Worm (Caenorhabditis elegans) whole organism, L2 larva: Measurements from ENCODE around the gene T25B2.2.

Source experiments
- C34F6.9 ChIP-seq: fragments of 150-350 bp; optimal IDR thresholded peaks from 2 replicates; lab custom pipeline; 2014; ENCODE audit warnings: missing biosample characterization, missing genetic modification characterization
- R02D3.7 ChIP-seq: fragments of 150-350 bp; optimal IDR thresholded peaks from 2 replicates; lab custom pipeline; 2014; ENCODE audit warnings: missing biosample characterization, missing genetic modification characterization
- Y55F3AM.14 ChIP-seq: fragments of 200-800 bp; sonication (Bioruptor generic); optimal IDR thresholded peaks from 2 replicates; lab custom pipeline; 2018; ENCODE audit warnings: mild to moderate bottlenecking, missing genetic modification characterization, missing compliant biosample characterization
- alr-1 ChIP-seq: fragments of 150-350 bp; optimal IDR thresholded peaks from 2 replicates; lab custom pipeline; 2014; ENCODE audit warnings: missing biosample characterization, missing genetic modification characterization
- blmp-1 ChIP-seq: sonication (generic microtip); optimal IDR thresholded peaks from 2 replicates; lab custom pipeline; 2017; ENCODE audit warnings: missing genetic modification characterization, mild to moderate bottlenecking, missing compliant biosample characterization, antibody characterized with exemption, moderate library complexity; ENCODE audit not compliant: insufficient read depth
- ceh-16 ChIP-seq: fragments of 150-350 bp; optimal IDR thresholded peaks from 2 replicates; lab custom pipeline; 2014; ENCODE audit warnings: missing biosample characterization, missing genetic modification characterization
- ceh-82 ChIP-seq: fragments of 150-350 bp; optimal IDR thresholded peaks from 2 replicates; lab custom pipeline; 2014; ENCODE audit warnings: missing biosample characterization, missing genetic modification characterization
- elt-1 ChIP-seq: fragments of 150-350 bp; optimal IDR thresholded peaks from 2 replicates; lab custom pipeline; 2014; ENCODE audit warnings: missing biosample characterization, missing genetic modification characterization
- elt-3 ChIP-seq: sonication (generic microtip); optimal IDR thresholded peaks from 2 replicates; lab custom pipeline; 2017; ENCODE audit warnings: missing biosample characterization, missing genetic modification characterization
- lin-11 ChIP-seq: fragments of 150-350 bp; sonication (generic microtip); optimal IDR thresholded peaks from 2 replicates; lab custom pipeline; 2014; ENCODE audit warnings: missing biosample characterization, missing genetic modification characterization, inconsistent platforms, mixed read lengths
- lin-13 ChIP-seq: fragments of 150-350 bp; optimal IDR thresholded peaks from 2 replicates; lab custom pipeline; 2014; ENCODE audit warnings: missing biosample characterization, missing genetic modification reagents, missing genetic modification characterization
- lin-39 ChIP-seq: fragments of 150-350 bp; optimal IDR thresholded peaks from 2 replicates; lab custom pipeline; 2014; ENCODE audit warnings: missing biosample characterization, missing genetic modification reagents, missing genetic modification characterization
- mab-5 ChIP-seq: fragments of 150-350 bp; optimal IDR thresholded peaks from 2 replicates; lab custom pipeline; 2014; ENCODE audit warnings: missing biosample characterization, missing genetic modification characterization
- mbf-1 ChIP-seq: sonication (generic microtip); optimal IDR thresholded peaks from 2 replicates; lab custom pipeline; 2017; ENCODE audit warnings: missing biosample characterization, missing genetic modification characterization
- mdl-1 ChIP-seq, 2 experiments: fragments of 150-350 bp in 1 of 2; sonication (generic microtip) in 1 of 2; optimal IDR thresholded peaks; 2 replicates each; lab custom pipeline; 2017; ENCODE audit warnings: missing biosample characterization in 2 of 2, missing genetic modification characterization in 2 of 2
- nhr-11 ChIP-seq: fragments of 150-350 bp; optimal IDR thresholded peaks from 2 replicates; lab custom pipeline; 2014; ENCODE audit warnings: missing biosample characterization, missing genetic modification characterization
- nhr-12 ChIP-seq: fragments of 150-350 bp; optimal IDR thresholded peaks from 2 replicates; lab custom pipeline; 2014; ENCODE audit warnings: missing biosample characterization, missing genetic modification characterization
- nhr-21 ChIP-seq: fragments of 150-350 bp; optimal IDR thresholded peaks from 2 replicates; lab custom pipeline; 2014; ENCODE audit warnings: missing biosample characterization, missing genetic modification characterization
- nhr-237 ChIP-seq: fragments of 150-350 bp; optimal IDR thresholded peaks from 2 replicates; lab custom pipeline; 2014; ENCODE audit warnings: missing biosample characterization, missing genetic modification characterization
- nhr-25 ChIP-seq: fragments of 150-350 bp; sonication (generic microtip); optimal IDR thresholded peaks from 3 replicates; lab custom pipeline; 2014; ENCODE audit warnings: missing biosample characterization, missing genetic modification characterization
- nhr-6 ChIP-seq: fragments of 150-350 bp; optimal IDR thresholded peaks from 2 replicates; lab custom pipeline; 2014; ENCODE audit warnings: missing biosample characterization, missing genetic modification characterization
- nhr-77 ChIP-seq: fragments of 150-350 bp; optimal IDR thresholded peaks from 2 replicates; lab custom pipeline; 2014; ENCODE audit warnings: missing biosample characterization, missing genetic modification characterization
- sem-4 ChIP-seq: fragments of 150-350 bp; optimal IDR thresholded peaks from 2 replicates; lab custom pipeline; 2014; ENCODE audit warnings: missing biosample characterization, missing genetic modification reagents, missing genetic modification characterization
- skn-1 ChIP-seq: sonication (generic microtip); optimal IDR thresholded peaks from 2 replicates; lab custom pipeline; 2017; ENCODE audit warnings: missing biosample characterization, missing genetic modification characterization
- sma-3 ChIP-seq: sonication (generic microtip); optimal IDR thresholded peaks from 2 replicates; lab custom pipeline; 2016; ENCODE audit warnings: missing genetic modification reagents, missing genetic modification characterization, missing compliant biosample characterization
- snpc-4 ChIP-seq: fragments of 150-350 bp; optimal IDR thresholded peaks from 2 replicates; lab custom pipeline; 2014; ENCODE audit warnings: missing biosample characterization, missing genetic modification characterization
- unc-39 ChIP-seq: fragments of 150-350 bp; optimal IDR thresholded peaks from 2 replicates; lab custom pipeline; 2014; ENCODE audit warnings: missing biosample characterization, missing genetic modification characterization
- unc-55 ChIP-seq: fragments of 150-350 bp; sonication (generic microtip); optimal IDR thresholded peaks from 3 replicates; lab custom pipeline; 2014; ENCODE audit warnings: missing biosample characterization, missing genetic modification reagents, missing genetic modification characterization
- ztf-1 ChIP-seq: fragments of 200-800 bp; sonication (Bioruptor generic); conservative IDR thresholded peaks from 2 replicates; pipeline ENCODE4 v1.3.6; 2022; ENCODE audit warnings: missing genetic modification characterization, missing compliant biosample characterization
- ztf-11 ChIP-seq: sonication (generic microtip); optimal IDR thresholded peaks from 2 replicates; lab custom pipeline; 2017; ENCODE audit warnings: missing biosample characterization, missing genetic modification characterization
- ztf-4 ChIP-seq: fragments of 150-350 bp; optimal IDR thresholded peaks from 2 replicates; lab custom pipeline; 2014; ENCODE audit warnings: missing biosample characterization, missing genetic modification characterization

The T25B2.2 gene

DNA sequence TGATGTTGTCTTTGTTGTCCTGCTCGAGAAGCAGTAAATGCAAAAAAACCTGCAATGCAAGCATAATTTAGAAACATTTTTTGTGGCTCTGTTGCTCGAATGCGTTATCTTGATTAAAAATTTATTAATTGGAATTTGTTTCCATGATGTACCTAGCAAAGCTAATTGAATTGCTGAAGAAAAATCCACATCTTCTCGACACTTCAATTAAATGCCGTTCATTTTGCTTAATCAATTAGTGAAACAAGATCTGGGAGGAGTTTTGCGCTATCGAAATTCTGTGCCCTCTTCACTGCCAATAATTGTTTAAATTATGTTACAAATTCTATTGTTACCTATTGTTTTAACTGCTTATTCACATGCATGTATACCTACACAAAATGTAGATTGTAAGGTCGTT, 6.4 kb downstream of the T25B2.2 start, which contains the start of gene T25B2.3:
T25B2.3 (plus strand) TSS at position 301 of the 400 bp plus-strand sequence.
- TF ChIP-seq alr-1 (tag; lab: Kevin White, UChicago) (no peak), unc-39 (tag; lab: Kevin White, UChicago) (no peak), mbf-1 (tag; lab: Kevin White, UChicago) (no peak), mdl-1 (tag; optimal IDR thresholded peaks at IDR 0.05; lab: Kevin White, UChicago) (no peak), lin-11 (tag; lab: Kevin White, UChicago) (no peak), blmp-1 (tag; lab: Kevin White, UChicago) (no peak), mab-5 (no peak), Y55F3AM.14 (GFP tag; lab: Kevin White, UChicago) (no peak), C34F6.9 (tag; lab: Kevin White, UChicago) (no peak), nhr-11 (tag; lab: Kevin White, UChicago) (no peak), elt-1 (tag; lab: Kevin White, UChicago) (no peak), snpc-4 (tag; lab: Kevin White, UChicago) (no peak), nhr-6 (tag; lab: Kevin White, UChicago) (no peak)

DNA sequence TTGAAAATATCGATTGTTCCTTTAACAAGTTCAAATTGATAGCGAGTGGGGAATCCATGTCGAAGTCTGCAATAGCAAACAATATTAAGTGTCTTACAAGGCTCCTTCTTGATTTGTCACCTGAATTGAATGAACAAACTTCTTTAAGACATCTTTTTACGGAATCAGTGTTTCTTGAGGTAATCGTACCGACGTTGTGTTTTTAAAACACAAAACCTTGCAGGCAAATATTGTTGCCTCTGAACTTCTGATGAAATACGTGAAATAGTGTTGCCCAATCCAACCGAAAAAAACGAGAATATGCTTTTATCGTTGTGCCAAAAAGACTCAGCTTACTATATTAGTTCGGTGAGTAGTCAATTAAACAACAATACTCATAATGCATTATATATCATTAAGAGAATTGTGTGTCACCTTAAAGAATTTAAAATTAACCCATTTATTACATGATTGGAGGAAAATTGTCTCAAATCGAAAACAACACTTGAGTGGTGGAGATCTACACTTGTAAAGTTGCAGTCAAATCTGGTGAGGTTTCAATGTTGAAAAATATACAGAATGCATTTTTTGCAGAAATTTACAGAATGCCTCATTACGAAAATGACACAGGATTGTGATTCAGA, 8.6 kb downstream of the T25B2.2 start, which contains the start of the genes T25B2.4 and T13C5.3:
T25B2.4 (plus strand) TSS at position 301 of the 623 bp plus-strand sequence.
T13C5.3 (plus strand) TSS at position 573 of the 623 bp plus-strand sequence.
- TF ChIP-seq skn-1 (tag; lab: Kevin White, UChicago) (no peak), ztf-1 (GFP tag; lab: Robert Waterston, UW) (no peak), unc-39 (tag; lab: Kevin White, UChicago) (no peak), nhr-237 (tag; lab: Kevin White, UChicago) (no peak), elt-1 (tag; lab: Kevin White, UChicago) (no peak), nhr-25 (tag; lab: Kevin White, UChicago) (no peak), ceh-16 (no peak)
- TF ChIP-seq, all 48 proteins: peak for 0

DNA sequence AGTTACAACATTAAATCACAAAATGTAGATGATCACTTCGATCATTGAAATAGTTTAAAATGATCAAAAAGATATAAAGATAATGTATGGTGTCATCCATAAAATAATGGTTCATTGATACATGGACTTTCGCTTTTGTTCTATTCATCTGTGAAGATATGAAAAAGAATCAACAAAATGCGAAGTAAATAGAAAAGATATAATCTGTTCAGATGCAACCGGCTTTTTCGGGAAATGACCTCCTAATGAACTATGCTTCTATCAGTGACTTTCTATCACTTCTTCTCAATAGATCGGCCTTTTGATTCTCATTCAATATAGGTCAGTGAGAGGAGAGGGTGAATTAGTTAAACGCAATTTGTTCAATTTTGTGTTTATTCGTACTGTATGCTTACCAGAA, 9.5 kb downstream of the T25B2.2 start:
- TF ChIP-seq blmp-1 (tag; lab: Kevin White, UChicago) (peak; percentile 46), elt-3 (tag; lab: Kevin White, UChicago) (no peak), nhr-21 (tag; lab: Kevin White, UChicago) (peak; percentile 69)

DNA sequence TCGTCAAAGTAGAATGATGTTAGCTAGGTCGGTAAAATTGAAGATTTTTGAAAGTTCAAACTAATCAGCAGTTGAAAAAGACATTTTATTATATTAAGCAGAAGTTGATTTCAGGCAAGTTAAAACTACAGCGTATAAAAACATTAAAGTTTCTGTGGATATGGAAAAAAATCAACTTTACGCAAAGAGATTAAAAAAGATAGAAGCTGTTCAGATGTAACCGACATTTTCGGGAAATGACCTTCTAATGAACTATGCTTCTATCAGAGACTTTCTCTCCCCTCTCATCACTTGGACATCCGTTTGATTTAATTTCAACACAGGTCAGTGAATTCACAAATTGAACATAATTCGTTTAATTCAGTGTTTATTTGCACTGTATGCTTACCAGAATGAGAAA, 10.8 kb downstream of the T25B2.2 start, which contains the start of gene T13C5.7:
T13C5.7 (plus strand) TSS at position 301 of the 400 bp plus-strand sequence.
- no peak for TF ChIP-seq lin-13
- no peak for TF ChIP-seq sem-4
- TF ChIP-seq skn-1 (tag; lab: Kevin White, UChicago) = no peak
- TF ChIP-seq ceh-82 (tag; lab: Kevin White, UChicago) = no peak
- no peak for TF ChIP-seq blmp-1 (tag; lab: Kevin White, UChicago)
- no peak for TF ChIP-seq R02D3.7 (tag; lab: Kevin White, UChicago)
- no peak for TF ChIP-seq lin-39 (tag; lab: Kevin White, UChicago)
- no peak for TF ChIP-seq elt-3 (tag; lab: Kevin White, UChicago)
- no peak for TF ChIP-seq unc-55 (GFP tag; lab: Kevin White, UChicago)
- TF ChIP-seq ceh-16 = no peak
- no peak for TF ChIP-seq ztf-4 (tag; lab: Kevin White, UChicago)
- no peak for TF ChIP-seq nhr-77
- no peak for TF ChIP-seq elt-1 (tag; lab: Kevin White, UChicago)
- no peak for TF ChIP-seq sma-3 (GFP tag; lab: Kevin White, UChicago)

DNA sequence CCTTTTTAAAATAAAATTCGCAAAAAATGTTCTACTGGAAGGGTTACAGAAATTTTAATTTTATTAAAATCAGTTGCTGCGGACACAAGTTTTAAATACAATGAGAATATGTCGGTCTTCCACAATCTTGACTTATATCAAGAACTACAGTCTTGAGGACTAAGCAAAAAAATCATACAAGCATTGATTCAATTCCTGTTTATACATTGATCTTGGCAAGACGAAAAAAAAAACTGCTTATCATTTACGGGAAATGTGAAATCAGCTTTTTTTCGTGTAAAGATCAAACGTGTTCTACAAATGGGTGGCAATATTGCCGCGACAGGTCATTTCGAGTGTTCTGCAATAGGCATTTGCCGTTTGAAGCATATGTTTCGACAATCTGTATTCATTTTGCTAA, 15.3 kb downstream of the T25B2.2 start, which contains the start of gene T13C5.2:
T13C5.2 (plus strand) TSS at position 301 of the 400 bp plus-strand sequence.
- TF ChIP-seq Y55F3AM.14 (GFP tag; lab: Kevin White, UChicago) = no peak
- no peak for TF ChIP-seq nhr-12
- TF ChIP-seq alr-1 (tag; lab: Kevin White, UChicago) = no peak
- no peak for TF ChIP-seq ztf-11 (tag; lab: Kevin White, UChicago)
- no peak for TF ChIP-seq lin-13
- no peak for TF ChIP-seq sma-3 (GFP tag; lab: Kevin White, UChicago)
- TF ChIP-seq nhr-25 (tag; lab: Kevin White, UChicago) = no peak
- TF ChIP-seq elt-3 (tag; lab: Kevin White, UChicago) = no peak
- TF ChIP-seq unc-55 (GFP tag; lab: Kevin White, UChicago) = no peak
